Worm (Caenorhabditis elegans): ENCODE data around the gene rpl-2.

DNA sequence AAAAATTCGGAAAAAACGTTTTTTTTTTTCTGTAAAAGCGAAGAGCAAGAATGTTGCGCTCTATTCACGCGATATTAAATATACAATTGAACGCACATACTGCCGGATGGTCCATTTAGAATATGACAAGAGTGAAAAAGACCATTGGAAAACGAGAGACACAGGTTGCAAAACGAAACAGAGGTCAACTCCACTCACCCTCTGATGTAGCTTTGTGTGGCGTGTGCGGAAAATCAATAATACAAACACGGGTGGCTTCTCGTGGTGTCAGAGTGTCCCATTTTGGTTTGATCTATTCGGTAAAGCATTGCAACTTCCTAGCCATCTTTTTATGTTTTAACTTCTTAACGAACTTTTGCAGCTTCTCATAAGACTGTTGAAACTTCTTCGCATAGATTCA, 14.7 kb upstream of the rpl-2 start:
- no peak for TF ChIP-seq scrt-1 (GFP tag; IDR thresholded peaks at IDR 0.05)
- TF ChIP-seq ama-1 (optimal IDR thresholded peaks at IDR 0.05), result no peak
- no peak for TF ChIP-seq flt-1 (GFP tag; IDR thresholded peaks at IDR 0.05)
- no peak for TF ChIP-seq ets-7 (tag; optimal IDR thresholded peaks at IDR 0.05)
- TF ChIP-seq B0310.2 (tag; optimal IDR thresholded peaks at IDR 0.05), result no peak
- no peak for TF ChIP-seq pes-1 (GFP tag; IDR thresholded peaks at IDR 0.05)
- no peak for TF ChIP-seq ceh-13 (GFP tag; optimal IDR thresholded peaks at IDR 0.05)
- TF ChIP-seq sea-1 (GFP tag; conservative IDR thresholded peaks at IDR 0.05), result no peak
- TF ChIP-seq tbx-37 (GFP tag; conservative IDR thresholded peaks at IDR 0.05), result no peak
- TF ChIP-seq F13C5.2 (tag; optimal IDR thresholded peaks at IDR 0.05), result no peak
- TF ChIP-seq hmbx-1 (tag; optimal IDR thresholded peaks at IDR 0.05), result no peak
- TF ChIP-seq ceh-36 (tag; optimal IDR thresholded peaks at IDR 0.05), result no peak
- TF ChIP-seq hnd-1 (tag; optimal IDR thresholded peaks at IDR 0.05), result no peak

Data from whole organism, early embryonic.